Fruit fly (Drosophila melanogaster) whole organism, embryonic: ENCODE results near the gene CG18265.
A peak's percentile ranks its signal among the peaks of the same experiment; 100 is the strongest.

Source experiments
- Abd-B ChIP-seq: fragments of 200-800 bp; sonication (Bioruptor generic); optimal IDR thresholded peaks from 2 replicates; lab custom pipeline; 2018; ENCODE audit warnings: missing biosample characterization, mild to moderate bottlenecking, missing genetic modification characterization, moderate library complexity
- CG10321 ChIP-seq: fragments of 200-800 bp; sonication (Bioruptor generic); IDR thresholded peaks from 2 replicates; pipeline ENCODE4 v1.3.6; 2022; ENCODE audit warnings: missing biosample characterization, missing genetic modification characterization
- CG10431 ChIP-seq: fragments of 200-800 bp; sonication (Bioruptor generic); optimal IDR thresholded peaks from 3 replicates; lab custom pipeline; 2018; ENCODE audit warnings: missing biosample characterization, mild to moderate bottlenecking, missing genetic modification characterization
- CG11696 ChIP-seq: fragments of 200-800 bp; sonication (Bioruptor generic); IDR thresholded peaks from 2 replicates; pipeline ENCODE4 v1.3.6; 2022; ENCODE audit warnings: missing biosample characterization, missing genetic modification characterization
- CG12299 ChIP-seq: fragments of 200-800 bp; sonication (Bioruptor generic); optimal IDR thresholded peaks from 2 replicates; lab custom pipeline; 2018; ENCODE audit warnings: missing biosample characterization, mild to moderate bottlenecking, missing genetic modification characterization
- CG13287 ChIP-seq: fragments of 200-800 bp; sonication (Bioruptor generic); IDR thresholded peaks from 2 replicates; pipeline ENCODE4 v1.3.6; 2022; ENCODE audit warnings: missing biosample characterization, missing genetic modification characterization; ENCODE audit not compliant: partially characterized antibody
- CG14860 ChIP-seq: fragments of 200-800 bp; sonication (Bioruptor generic); IDR thresholded peaks from 3 replicates; pipeline ENCODE4 v1.3.6; 2022; ENCODE audit warnings: missing biosample characterization, missing genetic modification characterization; ENCODE audit not compliant: partially characterized antibody
- CG1603 ChIP-seq: fragments of 200-800 bp; sonication (Bioruptor generic); optimal IDR thresholded peaks from 2 replicates; lab custom pipeline; 2019; ENCODE audit warnings: missing biosample characterization, mild to moderate bottlenecking, missing genetic modification characterization, moderate library complexity
- CG2120 ChIP-seq: fragments of 200-800 bp; sonication (Bioruptor generic); optimal IDR thresholded peaks from 3 replicates; lab custom pipeline; 2016; ENCODE audit warnings: missing biosample characterization, missing genetic modification characterization
- CG2202 ChIP-seq: fragments of 200-800 bp; sonication (Bioruptor generic); optimal IDR thresholded peaks from 2 replicates; lab custom pipeline; 2018; ENCODE audit warnings: missing biosample characterization, mild to moderate bottlenecking, missing genetic modification characterization
- CG30403 ChIP-seq: fragments of 200-800 bp; sonication (Bioruptor generic); optimal IDR thresholded peaks from 3 replicates; lab custom pipeline; 2016; ENCODE audit warnings: missing biosample characterization, missing genetic modification characterization
- CG3065 ChIP-seq: fragments of 200-800 bp; sonication (Bioruptor generic); optimal IDR thresholded peaks from 2 replicates; lab custom pipeline; 2016; ENCODE audit warnings: missing biosample characterization, missing genetic modification characterization
- CG33557 ChIP-seq: fragments of 200-800 bp; sonication (Bioruptor generic); optimal IDR thresholded peaks from 2 replicates; lab custom pipeline; 2019; ENCODE audit warnings: missing biosample characterization, mild to moderate bottlenecking, missing genetic modification characterization, moderate library complexity
- CG34422 ChIP-seq: fragments of 200-800 bp; sonication (Bioruptor generic); IDR thresholded peaks from 3 replicates; pipeline ENCODE4 v1.3.6; 2022; ENCODE audit warnings: missing biosample characterization, missing genetic modification characterization
- CG3838 ChIP-seq: fragments of 200-800 bp; sonication (Bioruptor generic); optimal IDR thresholded peaks from 3 replicates; lab custom pipeline; 2016; ENCODE audit warnings: missing biosample characterization, missing genetic modification characterization
- CG3847 ChIP-seq: fragments of 200-800 bp; sonication (Bioruptor generic); IDR thresholded peaks from 2 replicates; pipeline ENCODE4 v1.3.6; 2022; ENCODE audit warnings: missing biosample characterization, missing genetic modification characterization
- CG5245 ChIP-seq: fragments of 200-800 bp; sonication (Bioruptor generic); optimal IDR thresholded peaks from 3 replicates; lab custom pipeline; 2016; ENCODE audit warnings: missing biosample characterization, missing genetic modification characterization
- CG6272 ChIP-seq: fragments of 200-800 bp; sonication (Bioruptor generic); IDR thresholded peaks from 2 replicates; pipeline ENCODE4 v1.3.6; 2022; ENCODE audit warnings: missing biosample characterization, missing genetic modification characterization
- CG7928 ChIP-seq: fragments of 200-800 bp; sonication (Bioruptor generic); optimal IDR thresholded peaks from 2 replicates; lab custom pipeline; 2017; ENCODE audit warnings: missing biosample characterization, mild to moderate bottlenecking, missing genetic modification characterization
- D19B ChIP-seq: fragments of 200-800 bp; sonication (Bioruptor generic); optimal IDR thresholded peaks from 2 replicates; lab custom pipeline; 2017; ENCODE audit warnings: missing biosample characterization, mild to moderate bottlenecking, missing genetic modification characterization
- Dref ChIP-seq: fragments of 200-800 bp; sonication (Bioruptor generic); IDR thresholded peaks from 2 replicates; pipeline ENCODE4 v1.3.6; 2022; ENCODE audit warnings: missing biosample characterization, missing genetic modification characterization
- Fer2 ChIP-seq: fragments of 200-800 bp; sonication (Bioruptor generic); optimal IDR thresholded peaks from 2 replicates; lab custom pipeline; 2018; ENCODE audit warnings: missing biosample characterization, mild to moderate bottlenecking, missing genetic modification characterization, moderate library complexity
- HLH4C ChIP-seq: fragments of 200-800 bp; sonication (Bioruptor generic); IDR thresholded peaks from 3 replicates; pipeline ENCODE4 v1.3.6; 2022; ENCODE audit warnings: missing biosample characterization, missing genetic modification characterization; ENCODE audit not compliant: partially characterized antibody
- HLHmδ ChIP-seq: fragments of 200-800 bp; sonication (Bioruptor generic); optimal IDR thresholded peaks from 2 replicates; lab custom pipeline; 2018; ENCODE audit warnings: missing biosample characterization, mild to moderate bottlenecking, missing genetic modification characterization, moderate library complexity
- MBD-R2 ChIP-seq: fragments of 200-800 bp; sonication (Bioruptor generic); IDR thresholded peaks from 2 replicates; pipeline ENCODE4 v1.3.6; 2022; ENCODE audit warnings: missing biosample characterization, missing genetic modification characterization
- Tbp ChIP-seq: fragments of >200 bp; optimal IDR thresholded peaks from 2 replicates; lab custom pipeline; 2018; ENCODE audit warnings: missing biosample characterization, missing genetic modification characterization
- Usf ChIP-seq: fragments of 200-800 bp; sonication (Bioruptor generic); optimal IDR thresholded peaks from 2 replicates; lab custom pipeline; 2017; ENCODE audit warnings: missing genotype, missing biosample characterization, missing genetic modification characterization
- abd-A ChIP-seq: fragments of 200-800 bp; sonication (Bioruptor generic); optimal IDR thresholded peaks from 3 replicates; lab custom pipeline; 2019; ENCODE audit warnings: missing biosample characterization, mild to moderate bottlenecking, missing genetic modification characterization, moderate library complexity
- ara ChIP-seq: fragments of 200-800 bp; sonication (Bioruptor generic); IDR thresholded peaks from 2 replicates; pipeline ENCODE4 v1.3.6; 2022; ENCODE audit warnings: missing biosample characterization, missing genetic modification characterization
- ato ChIP-seq: fragments of 200-800 bp; sonication (Bioruptor generic); IDR thresholded peaks from 2 replicates; pipeline ENCODE4 v1.3.6; 2022; ENCODE audit warnings: missing biosample characterization, missing genetic modification characterization; ENCODE audit not compliant: partially characterized antibody
- az2 ChIP-seq: fragments of 200-800 bp; sonication (Bioruptor generic); optimal IDR thresholded peaks from 3 replicates; lab custom pipeline; 2016; ENCODE audit warnings: missing biosample characterization, missing genetic modification characterization
- br ChIP-seq: fragments of >200 bp; optimal IDR thresholded peaks from 2 replicates; lab custom pipeline; 2017
- ci ChIP-seq: fragments of 200-800 bp; sonication (Bioruptor generic); IDR thresholded peaks from 3 replicates; pipeline ENCODE4 v1.3.6; 2022; ENCODE audit warnings: missing biosample characterization, missing genetic modification characterization
- da ChIP-seq: fragments of 200-800 bp; sonication (Bioruptor generic); optimal IDR thresholded peaks from 2 replicates; lab custom pipeline; 2016; ENCODE audit warnings: missing biosample characterization, missing genetic modification characterization
- eve ChIP-seq, 2 experiments: fragments of >200 bp; optimal IDR thresholded peaks; 2 replicates each; lab custom pipeline; 2017; ENCODE audit warnings: missing biosample characterization in 2 of 2, missing genetic modification characterization in 2 of 2
- fd102C ChIP-seq: fragments of 200-800 bp; sonication (Bioruptor generic); optimal IDR thresholded peaks from 2 replicates; lab custom pipeline; 2018; ENCODE audit warnings: missing biosample characterization, mild to moderate bottlenecking, missing genetic modification characterization, moderate library complexity
- gsb ChIP-seq: fragments of 200-800 bp; sonication (Bioruptor generic); IDR thresholded peaks from 2 replicates; pipeline ENCODE4 v1.3.6; 2022; ENCODE audit warnings: missing biosample characterization, missing genetic modification characterization
- her ChIP-seq: fragments of 200-800 bp; sonication (Bioruptor generic); optimal IDR thresholded peaks from 2 replicates; lab custom pipeline; 2016; ENCODE audit warnings: missing biosample characterization, missing genetic modification characterization
- inv ChIP-seq: fragments of 200-800 bp; sonication (Bioruptor generic); IDR thresholded peaks from 2 replicates; pipeline ENCODE4 v1.3.6; 2022; ENCODE audit warnings: missing biosample characterization, missing genetic modification characterization; ENCODE audit not compliant: partially characterized antibody
- kay ChIP-seq: fragments of 200-800 bp; sonication (Bioruptor generic); optimal IDR thresholded peaks from 2 replicates; lab custom pipeline; 2016; ENCODE audit warnings: missing biosample characterization, missing genetic modification characterization
- lab ChIP-seq: fragments of 200-800 bp; sonication (Bioruptor generic); optimal IDR thresholded peaks from 3 replicates; lab custom pipeline; 2017; ENCODE audit warnings: missing biosample characterization, missing genetic modification characterization, mild to moderate bottlenecking, moderate library complexity, missing genetic modification reagents
- mirr ChIP-seq: fragments of 200-800 bp; sonication (Bioruptor generic); optimal IDR thresholded peaks from 3 replicates; lab custom pipeline; 2018; ENCODE audit warnings: missing biosample characterization, mild to moderate bottlenecking, missing genetic modification characterization
- pho ChIP-seq: fragments of 200-800 bp; sonication (Bioruptor generic); optimal IDR thresholded peaks from 2 replicates; lab custom pipeline; 2016; ENCODE audit warnings: missing biosample characterization, missing genetic modification characterization
- salm ChIP-seq: fragments of 200-800 bp; sonication (Bioruptor generic); optimal IDR thresholded peaks from 2 replicates; lab custom pipeline; 2018; ENCODE audit warnings: missing biosample characterization, mild to moderate bottlenecking, missing genetic modification characterization
- sisA ChIP-seq: fragments of 200-800 bp; sonication (Bioruptor generic); IDR thresholded peaks from 2 replicates; pipeline ENCODE4 v1.3.6; 2022; ENCODE audit warnings: missing biosample characterization, missing genetic modification characterization
- sob ChIP-seq: fragments of 200-800 bp; sonication (Bioruptor generic); IDR thresholded peaks from 2 replicates; pipeline ENCODE4 v1.3.6; 2022; ENCODE audit warnings: missing biosample characterization, missing genetic modification characterization
- ttk ChIP-seq: fragments of 200-800 bp; sonication (Bioruptor generic); IDR thresholded peaks from 2 replicates; pipeline ENCODE4 v2.1.2; 2022; ENCODE audit warnings: missing biosample characterization, missing genetic modification characterization
- zen2 ChIP-seq: fragments of 200-800 bp; sonication (Bioruptor generic); IDR thresholded peaks from 3 replicates; pipeline ENCODE4 v1.3.6; 2022; ENCODE audit warnings: missing biosample characterization, missing genetic modification characterization; ENCODE audit not compliant: partially characterized antibody
- zf30C ChIP-seq: fragments of 200-800 bp; sonication (Bioruptor generic); optimal IDR thresholded peaks from 3 replicates; lab custom pipeline; 2018; ENCODE audit warnings: missing biosample characterization, mild to moderate bottlenecking, missing genetic modification characterization
- zfh1 ChIP-seq: fragments of 200-800 bp; sonication (Bioruptor generic); IDR thresholded peaks from 3 replicates; pipeline ENCODE4 v1.3.6; 2022; ENCODE audit warnings: missing biosample characterization, missing genetic modification characterization
- zfh2 ChIP-seq: fragments of 200-800 bp; sonication (Bioruptor generic); optimal IDR thresholded peaks from 2 replicates; lab custom pipeline; 2016; ENCODE audit warnings: missing biosample characterization, missing genetic modification characterization

The CG18265 gene

dm6 chr3L:17425132-17425713 is 14.0 kb upstream of the CG18265 start, which contains the start of the genes Sec3 and COX7B (continued):
- no peak; the same call in 1 of the 2 replicates for TF ChIP-seq ato (GFP tag; lab: Robert Waterston, UW)
- peak; percentile 78 for TF ChIP-seq CG30403
- no peak for TF ChIP-seq sisA
- peak; percentile 59 for TF ChIP-seq zfh2 (GFP tag; lab: Kevin White, UChicago)
- TF ChIP-seq ttk = no peak
- peak; percentile 60 for TF ChIP-seq CG33557
- TF ChIP-seq her (GFP tag; lab: Kevin White, UChicago) = peak; percentile 8
- TF ChIP-seq pho = peak; percentile 55
- no peak for TF ChIP-seq Tbp (GFP tag; lab: Kevin White, UChicago)
- TF ChIP-seq ci (GFP tag; lab: Robert Waterston, UW) = 0 out of 3 replicates have a peak, but pooled peaks have one; percentile 59
- TF ChIP-seq CG10431 (GFP tag; lab: Kevin White, UChicago) = no peak
- TF ChIP-seq CG34422 (GFP tag; lab: Robert Waterston, UW) = peak; percentile 63
- TF ChIP-seq kay = peak; percentile 51
- TF ChIP-seq lab (GFP tag; lab: Kevin White, UChicago) = peak; percentile 62
- no peak for TF ChIP-seq Usf (GFP tag; lab: Kevin White, UChicago)
- TF ChIP-seq Fer2 (tag; lab: Kevin White, UChicago) = peak; percentile 65
- peak; percentile 7 for TF ChIP-seq CG2202 (tag; lab: Kevin White, UChicago)
- TF ChIP-seq CG11696 (GFP tag; lab: Robert Waterston, UW) = no peak
- no peak for TF ChIP-seq CG10321 (GFP tag; lab: Robert Waterston, UW)
- TF ChIP-seq br = no peak
- TF ChIP-seq CG5245 = no peak
- TF ChIP-seq mirr (GFP tag; lab: Kevin White, UChicago) = peak; percentile 18
- peak; percentile 24 for TF ChIP-seq CG3065 (GFP tag; lab: Kevin White, UChicago)
- TF ChIP-seq CG13287 (GFP tag; lab: Robert Waterston, UW) = peak; percentile 98
- TF ChIP-seq HLHmδ (GFP tag; lab: Kevin White, UChicago) = no peak
- TF ChIP-seq da (GFP tag; lab: Kevin White, UChicago) = no peak
- TF ChIP-seq CG2120 (GFP tag; lab: Kevin White, UChicago) = peak; percentile 83
- TF ChIP-seq gsb (GFP tag; lab: Robert Waterston, UW) = no peak
- TF ChIP-seq abd-A (tag; lab: Kevin White, UChicago) = no peak
- peak; percentile 82 for TF ChIP-seq CG1603 (tag; lab: Kevin White, UChicago)
- peak; percentile 88 for TF ChIP-seq MBD-R2 (GFP tag; lab: Robert Waterston, UW)
- no peak for TF ChIP-seq fd102C (GFP tag; lab: Kevin White, UChicago)
- TF ChIP-seq inv (GFP tag; lab: Robert Waterston, UW) = peak; percentile 92
- no peak for TF ChIP-seq CG3838 (GFP tag; lab: Kevin White, UChicago)
- peak; percentile 31; the same call in 1 of the 2 replicates for TF ChIP-seq Dref (GFP tag; lab: Robert Waterston, UW)
- TF ChIP-seq ara (GFP tag; lab: Robert Waterston, UW) = peak; percentile 16; the same call in 1 of the 2 replicates
- TF ChIP-seq sob = peak; percentile 71
- peak; percentile 91 for TF ChIP-seq CG14860 (GFP tag; lab: Robert Waterston, UW)
- TF ChIP-seq CG6272 (GFP tag; lab: Robert Waterston, UW) = peak; percentile 70
- TF ChIP-seq zfh1 = peak; percentile 47; the same call in 1 of the 3 replicates
- peak; percentile 30 for TF ChIP-seq salm (tag; lab: Kevin White, UChicago)
- peak; percentile 36 for TF ChIP-seq D19B (GFP tag; lab: Kevin White, UChicago)
- no peak for TF ChIP-seq eve (GFP tag; optimal IDR thresholded peaks at IDR 0.05; lab: Kevin White, UChicago)
- peak; percentile 62 for TF ChIP-seq Abd-B
- TF ChIP-seq zf30C (GFP tag; lab: Kevin White, UChicago) = no peak
- peak; percentile 32 for TF ChIP-seq CG7928
- TF ChIP-seq CG12299 (tag; lab: Kevin White, UChicago) = peak; percentile 64
- peak; percentile 75; the same call in 2 of the 3 replicates for TF ChIP-seq zen2 (GFP tag; lab: Robert Waterston, UW)
- TF ChIP-seq HLH4C (GFP tag; lab: Robert Waterston, UW) = peak; percentile 84
- TF ChIP-seq az2 = peak; percentile 71
- TF ChIP-seq CG3847 = peak; percentile 74
